Fruit fly (Drosophila melanogaster) whole organism, prepupa: Measurements from ENCODE around the gene CG14280.

Experiments used
- CG16779 ChIP-seq: fragments of 200-800 bp; sonication (Bioruptor generic); optimal IDR thresholded peaks from 3 replicates; lab custom pipeline; 2017; ENCODE audit warnings: missing biosample characterization, mild to moderate bottlenecking, missing genetic modification characterization
- CG8632 ChIP-seq: fragments of 200-800 bp; sonication (Bioruptor generic); optimal IDR thresholded peaks from 3 replicates; lab custom pipeline; 2016; ENCODE audit warnings: missing biosample characterization, missing genetic modification characterization
- Smox ChIP-seq: fragments of 200-800 bp; sonication (Bioruptor generic); optimal IDR thresholded peaks from 3 replicates; lab custom pipeline; 2016; ENCODE audit warnings: missing biosample characterization, missing genetic modification characterization
- Sox15 ChIP-seq: fragments of 200-800 bp; sonication (Bioruptor generic); optimal IDR thresholded peaks from 3 replicates; lab custom pipeline; 2016; ENCODE audit warnings: missing biosample characterization, missing genetic modification characterization
- dsx ChIP-seq: fragments of 200-800 bp; optimal IDR thresholded peaks from 3 replicates; lab custom pipeline; 2019; ENCODE audit warnings: missing biosample characterization, mild to moderate bottlenecking, missing genetic modification characterization, moderate library complexity; ENCODE audit not compliant: poor library complexity, severe bottlenecking

- no peak for TF ChIP-seq dsx
- no peak for TF ChIP-seq CG16779 (tag; lab: Kevin White, UChicago)
- no peak for TF ChIP-seq Smox
- TF ChIP-seq Sox15: no peak
- TF ChIP-seq CG8632 (GFP tag; lab: Kevin White, UChicago): no peak
These were observed 31.1 kb downstream of the CG14280 start for dm6 chr3R:19287693-19288092.
